Fruit fly (Drosophila melanogaster) whole organism: ENCODE results near the gene smg.
A peak's percentile ranks its signal among the peaks of the same experiment; 100 is the strongest.

Experiments used
- CG8478 ChIP-seq: fragments of >200 bp; optimal IDR thresholded peaks from 2 replicates; lab custom pipeline; 2018; ENCODE audit warnings: inconsistent platforms
- Dll ChIP-seq: fragments of >200 bp; optimal IDR thresholded peaks from 2 replicates; lab custom pipeline; 2017
- pan ChIP-seq: fragments of >200 bp; optimal IDR thresholded peaks from 2 replicates; lab custom pipeline; 2017
- psq ChIP-seq: fragments of >200 bp; optimal IDR thresholded peaks from 2 replicates; lab custom pipeline; 2017
- usp ChIP-seq: fragments of >200 bp; optimal IDR thresholded peaks from 2 replicates; lab custom pipeline; 2017; ENCODE audit warnings: missing biosample characterization, missing genetic modification characterization, mixed read lengths

DNA sequence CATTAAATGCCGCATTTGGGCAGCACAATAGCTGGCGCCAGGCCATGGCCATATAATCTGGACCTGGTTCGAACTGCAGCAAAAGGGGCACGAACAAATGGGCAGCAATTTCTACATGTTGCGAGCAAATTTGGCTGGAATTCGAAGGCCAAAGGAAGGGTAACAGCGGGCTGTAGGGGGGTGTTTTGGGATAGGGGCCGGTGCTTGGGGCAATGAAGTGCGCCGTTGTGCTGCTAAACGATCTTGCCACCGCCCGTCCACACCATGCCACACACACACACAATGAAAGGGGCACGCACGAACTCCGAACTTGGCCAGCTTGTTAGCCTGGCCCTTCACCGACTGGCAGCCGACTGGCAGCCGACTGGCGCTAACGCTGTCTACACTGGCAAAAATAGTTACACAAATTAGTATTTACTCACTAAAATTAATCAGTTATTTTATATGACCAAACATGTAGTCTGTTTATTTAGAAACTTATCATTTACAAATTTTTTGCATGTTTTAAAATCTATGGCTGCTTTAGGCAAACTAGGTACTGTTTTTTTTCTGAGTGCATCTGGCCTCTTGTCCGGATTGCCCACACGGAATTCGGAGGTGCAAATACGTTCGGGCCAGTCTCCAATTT lies 36.3 kb upstream of the smg start:
- TF ChIP-seq CG8478 (lab: Kevin White, UChicago) = no peak
- no peak for TF ChIP-seq usp (GFP tag; lab: Kevin White, UChicago)
- TF ChIP-seq psq (lab: Kevin White, UChicago) = no peak
- no peak for TF ChIP-seq pan
- TF ChIP-seq Dll (lab: Kevin White, UChicago) = peak; percentile 67
